Worm (Caenorhabditis elegans) whole organism, L1 larva: ENCODE data around the gene nspc-4.

Experiments used
- aha-1 ChIP-seq: fragments of 150-350 bp; optimal IDR thresholded peaks from 2 replicates; lab custom pipeline; 2014; ENCODE audit warnings: missing biosample characterization, missing genetic modification characterization
- aly-2 ChIP-seq: fragments of 150-350 bp; optimal IDR thresholded peaks from 2 replicates; lab custom pipeline; 2014; ENCODE audit warnings: missing biosample characterization, missing genetic modification characterization
- ama-1 ChIP-seq: fragments of 150-350 bp; optimal IDR thresholded peaks from 2 replicates; lab custom pipeline; 2014
- ceh-82 ChIP-seq, 3 experiments: fragments of 150-350 bp in 1 of 3; sonication (generic microtip) in 2 of 3; optimal IDR thresholded peaks; 2 replicates each; lab custom pipeline; 2014 to 2017; ENCODE audit warnings: missing biosample characterization in 3 of 3, missing genetic modification characterization in 3 of 3
- ceh-90 ChIP-seq: sonication (generic microtip); optimal IDR thresholded peaks from 2 replicates; lab custom pipeline; 2016; ENCODE audit warnings: missing genetic modification characterization, missing compliant biosample characterization
- ces-1 ChIP-seq: fragments of 150-350 bp; optimal IDR thresholded peaks from 2 replicates; lab custom pipeline; 2014; ENCODE audit warnings: missing biosample characterization, missing genetic modification reagents, missing genetic modification characterization
- dpl-1 ChIP-seq, 3 experiments: fragments of 150-350 bp in 2 of 3; sonication (generic microtip) in 1 of 3; optimal IDR thresholded peaks; 2 replicates each; lab custom pipeline; 2014 to 2017; ENCODE audit warnings: missing biosample characterization in 3 of 3, missing genetic modification characterization in 3 of 3, missing genetic modification reagents in 3 of 3
- efl-1 ChIP-seq, 4 experiments: fragments of 150-350 bp; optimal IDR thresholded peaks in 3 of 4; peaks in 1 of 4; 1 replicate in 1 of 4; 2 replicates in 3 of 4; lab custom pipeline; 2014; ENCODE audit warnings: missing biosample characterization in 2 of 4, missing genetic modification characterization in 2 of 4, missing genetic modification reagents in 2 of 4
- efl-3 ChIP-seq: fragments of 200-800 bp; sonication (Bioruptor generic); optimal IDR thresholded peaks from 2 replicates; lab custom pipeline; 2018; ENCODE audit warnings: mild to moderate bottlenecking, missing genetic modification characterization, missing compliant biosample characterization
- egl-13 ChIP-seq: sonication (generic microtip); optimal IDR thresholded peaks from 2 replicates; lab custom pipeline; 2016; ENCODE audit warnings: missing genotype, missing genetic modification reagents, missing genetic modification characterization, missing compliant biosample characterization
- egl-27 ChIP-seq, 2 experiments: fragments of 150-350 bp in 1 of 2; sonication (generic microtip); optimal IDR thresholded peaks; 3 replicates each; lab custom pipeline; 2017 to 2018; ENCODE audit warnings: missing biosample characterization in 2 of 2, missing genetic modification characterization in 2 of 2, missing genetic modification reagents in 2 of 2
- elt-3 ChIP-seq, 6 experiments: fragments of 150-350 bp in 1 of 6; sonication (generic microtip); optimal IDR thresholded peaks; 2 replicates each; lab custom pipeline; 2017 to 2018; ENCODE audit warnings: missing biosample characterization in 6 of 6, missing genetic modification characterization in 6 of 6, inconsistent platforms in 1 of 6
- fkh-10 ChIP-seq: sonication (generic microtip); optimal IDR thresholded peaks from 2 replicates; lab custom pipeline; 2017; ENCODE audit warnings: missing biosample characterization, missing genetic modification reagents, missing genetic modification characterization
- fkh-8 ChIP-seq: sonication (generic microtip); optimal IDR thresholded peaks from 2 replicates; lab custom pipeline; 2016; ENCODE audit warnings: mild to moderate bottlenecking, missing genetic modification characterization, missing compliant biosample characterization
- fos-1 ChIP-seq: fragments of 150-350 bp; optimal IDR thresholded peaks from 2 replicates; lab custom pipeline; 2014; ENCODE audit warnings: missing biosample characterization, missing genetic modification characterization
- hlh-4 ChIP-seq: sonication (generic microtip); optimal IDR thresholded peaks from 2 replicates; lab custom pipeline; 2016; ENCODE audit warnings: mild to moderate bottlenecking, missing genetic modification characterization, missing compliant biosample characterization
- isw-1 ChIP-seq: fragments of 200-800 bp; sonication (Bioruptor generic); IDR thresholded peaks from 2 replicates; pipeline ENCODE4 v1.3.6; 2022; ENCODE audit warnings: missing genetic modification characterization, missing compliant biosample characterization
- lin-13 ChIP-seq: fragments of 150-350 bp; optimal IDR thresholded peaks from 2 replicates; lab custom pipeline; 2014; ENCODE audit warnings: missing biosample characterization, missing genetic modification reagents, missing genetic modification characterization
- lin-14 ChIP-seq: fragments of 200-800 bp; sonication (Bioruptor generic); optimal IDR thresholded peaks from 2 replicates; lab custom pipeline; 2018; ENCODE audit warnings: mild to moderate bottlenecking, missing genetic modification characterization, moderate library complexity, missing compliant biosample characterization
- lin-15B ChIP-seq: fragments of 150-350 bp; sonication (generic microtip); optimal IDR thresholded peaks from 3 replicates; lab custom pipeline; 2014; ENCODE audit warnings: missing biosample characterization, missing genetic modification characterization
- lin-35 ChIP-seq, 2 experiments: fragments of 150-350 bp; optimal IDR thresholded peaks; 2 replicates each; lab custom pipeline; 2014; ENCODE audit warnings: missing biosample characterization in 2 of 2, missing genetic modification characterization in 2 of 2, missing genetic modification reagents in 2 of 2
- lir-3 ChIP-seq: sonication (generic microtip); optimal IDR thresholded peaks from 2 replicates; lab custom pipeline; 2016; ENCODE audit warnings: mild to moderate bottlenecking, missing genetic modification characterization, moderate library complexity, missing compliant biosample characterization; ENCODE audit not compliant: poor library complexity
- mab-9 ChIP-seq: fragments of 200-800 bp; sonication (Bioruptor generic); IDR thresholded peaks from 2 replicates; pipeline ENCODE4 v1.3.6; 2022; ENCODE audit warnings: missing genetic modification reagents, missing genetic modification characterization, missing compliant biosample characterization
- mdl-1 ChIP-seq, 2 experiments: fragments of 150-350 bp; optimal IDR thresholded peaks; 2 replicates each; lab custom pipeline; 2014 to 2017; ENCODE audit warnings: missing biosample characterization in 2 of 2, missing genetic modification characterization in 2 of 2, inconsistent platforms in 1 of 2
- mef-2 ChIP-seq: fragments of 150-350 bp; optimal IDR thresholded peaks from 2 replicates; lab custom pipeline; 2014; ENCODE audit warnings: missing biosample characterization, missing genetic modification characterization
- mep-1 ChIP-seq: fragments of 150-350 bp; optimal IDR thresholded peaks from 2 replicates; lab custom pipeline; 2014; ENCODE audit warnings: missing biosample characterization, missing genetic modification characterization
- nhr-11 ChIP-seq: fragments of 150-350 bp; optimal IDR thresholded peaks from 2 replicates; lab custom pipeline; 2014; ENCODE audit warnings: missing biosample characterization, missing genetic modification characterization
- nhr-19 ChIP-seq: fragments of 200-800 bp; sonication (Bioruptor generic); conservative IDR thresholded peaks from 2 replicates; pipeline ENCODE4 v1.3.6; 2022; ENCODE audit warnings: missing genetic modification characterization, missing compliant biosample characterization
- nhr-20 ChIP-seq: sonication (generic microtip); optimal IDR thresholded peaks from 2 replicates; lab custom pipeline; 2016; ENCODE audit warnings: mild to moderate bottlenecking, missing genetic modification characterization, missing compliant biosample characterization
- nhr-237 ChIP-seq: fragments of 150-350 bp; optimal IDR thresholded peaks from 2 replicates; lab custom pipeline; 2014; ENCODE audit warnings: missing biosample characterization, missing genetic modification characterization
- nhr-28 ChIP-seq: fragments of 150-350 bp; optimal IDR thresholded peaks from 2 replicates; lab custom pipeline; 2014; ENCODE audit warnings: missing biosample characterization, missing genetic modification characterization
- nhr-71 ChIP-seq: sonication (generic microtip); optimal IDR thresholded peaks from 2 replicates; lab custom pipeline; 2016; ENCODE audit warnings: mild to moderate bottlenecking, missing genetic modification characterization, moderate library complexity, missing compliant biosample characterization
- nhr-76 ChIP-seq: sonication (generic microtip); optimal IDR thresholded peaks from 2 replicates; lab custom pipeline; 2017; ENCODE audit warnings: missing biosample characterization, missing genetic modification characterization
- nhr-84 ChIP-seq: sonication (generic microtip); optimal IDR thresholded peaks from 2 replicates; lab custom pipeline; 2017; ENCODE audit warnings: missing biosample characterization, missing genetic modification characterization
- nhr-85 ChIP-seq: sonication (generic microtip); peaks from one replicate; lab custom pipeline; 2016; ENCODE audit warnings: missing genetic modification characterization, inconsistent platforms, missing compliant biosample characterization
- pag-3 ChIP-seq: sonication (generic microtip); optimal IDR thresholded peaks from 2 replicates; lab custom pipeline; 2017; ENCODE audit warnings: missing genetic modification characterization, mild to moderate bottlenecking, missing compliant biosample characterization, antibody characterized with exemption, borderline replicate concordance; ENCODE audit not compliant: insufficient read depth
- pqm-1 ChIP-seq: sonication (generic microtip); optimal IDR thresholded peaks from 3 replicates; lab custom pipeline; 2017; ENCODE audit warnings: missing biosample characterization, missing genetic modification characterization
- skn-1 ChIP-seq: fragments of 150-350 bp; optimal IDR thresholded peaks from 2 replicates; lab custom pipeline; 2014; ENCODE audit warnings: missing biosample characterization, missing genetic modification characterization
- snpc-4 ChIP-seq: fragments of 150-350 bp; optimal IDR thresholded peaks from 2 replicates; lab custom pipeline; 2014; ENCODE audit warnings: missing biosample characterization, missing genetic modification characterization
- snu-23 ChIP-seq: sonication (generic microtip); optimal IDR thresholded peaks from 2 replicates; lab custom pipeline; 2016; ENCODE audit warnings: missing genetic modification characterization, missing compliant biosample characterization
- sptf-1 ChIP-seq: fragments of 150-350 bp; optimal IDR thresholded peaks from 2 replicates; lab custom pipeline; 2014; ENCODE audit warnings: missing biosample characterization, missing genetic modification characterization
- sup-37 ChIP-seq: fragments of 200-800 bp; sonication (Bioruptor generic); optimal IDR thresholded peaks from 2 replicates; lab custom pipeline; 2018; ENCODE audit warnings: mild to moderate bottlenecking, missing genetic modification characterization, missing compliant biosample characterization
- swsn-7 ChIP-seq: sonication (generic microtip); optimal IDR thresholded peaks from 2 replicates; lab custom pipeline; 2016; ENCODE audit warnings: missing genetic modification characterization, missing compliant biosample characterization
- tbx-2 ChIP-seq: sonication (generic microtip); optimal IDR thresholded peaks from 2 replicates; lab custom pipeline; 2016; ENCODE audit warnings: missing genetic modification characterization, missing compliant biosample characterization
- tlp-1 ChIP-seq: fragments of 150-350 bp; optimal IDR thresholded peaks from 2 replicates; lab custom pipeline; 2014; ENCODE audit warnings: missing biosample characterization, missing genetic modification characterization
- unc-130 ChIP-seq: fragments of 150-350 bp; optimal IDR thresholded peaks from 2 replicates; lab custom pipeline; 2017; ENCODE audit warnings: missing biosample characterization, missing genetic modification characterization, inconsistent platforms
- unc-30 ChIP-seq: sonication (generic microtip); optimal IDR thresholded peaks from 2 replicates; lab custom pipeline; 2017; ENCODE audit warnings: missing biosample characterization, missing genetic modification characterization
- unc-62 ChIP-seq: fragments of 150-350 bp; optimal IDR thresholded peaks from 2 replicates; lab custom pipeline; 2014; ENCODE audit warnings: missing biosample characterization, missing genetic modification reagents, missing genetic modification characterization
- unc-98 ChIP-seq: fragments of 200-800 bp; sonication (Bioruptor generic); IDR thresholded peaks from 2 replicates; pipeline ENCODE4 v1.3.6; 2022; ENCODE audit warnings: missing genetic modification characterization, missing compliant biosample characterization
- vab-15 ChIP-seq: sonication (generic microtip); optimal IDR thresholded peaks from 2 replicates; lab custom pipeline; 2017; ENCODE audit warnings: missing genotype, mild to moderate bottlenecking, missing genetic modification characterization, missing compliant biosample characterization
- zag-1 ChIP-seq: fragments of 150-350 bp; optimal IDR thresholded peaks from 2 replicates; lab custom pipeline; 2014; ENCODE audit warnings: missing biosample characterization, missing genetic modification characterization
- zip-4 ChIP-seq: fragments of 200-800 bp; sonication (Bioruptor generic); optimal IDR thresholded peaks from 2 replicates; lab custom pipeline; 2018; ENCODE audit warnings: mild to moderate bottlenecking, missing genetic modification characterization, moderate library complexity, missing compliant biosample characterization
- ztf-11 ChIP-seq, 2 experiments: sonication (generic microtip); optimal IDR thresholded peaks; 2 replicates each; lab custom pipeline; 2016 to 2017; ENCODE audit warnings: missing genetic modification characterization in 2 of 2, missing biosample characterization in 1 of 2, missing compliant biosample characterization in 1 of 2

The nspc-4 gene

ce11 chrX:8545971-8546442, 7.8 kb upstream of the nspc-4 start, which contains the start of gene sdha-1 (continued):
- peak; percentile 94 for TF ChIP-seq nhr-20
- TF ChIP-seq unc-30 (tag; lab: Kevin White, UChicago) = no peak
- no peak for TF ChIP-seq ces-1 (GFP tag; lab: Kevin White, UChicago)
- no peak for TF ChIP-seq nhr-84 (tag; lab: Kevin White, UChicago)
- TF ChIP-seq vab-15 (tag; lab: Kevin White, UChicago) = no peak
- peak; percentile 59 for TF ChIP-seq fkh-10 (GFP tag; lab: Kevin White, UChicago)
- no peak; the same call in 1 of the 2 replicates for TF ChIP-seq mab-9 (GFP tag; lab: Robert Waterston, UW)
- TF ChIP-seq ceh-90 = no peak
- peak; percentile 66 to 82 (median 79) for TF ChIP-seq dpl-1 (GFP tag; optimal IDR thresholded peaks at IDR 0.05; lab: Kevin White, UChicago)
- peak; percentile 89 for TF ChIP-seq tbx-2 (tag; lab: Kevin White, UChicago)
- TF ChIP-seq efl-1 (optimal IDR thresholded peaks at IDR 0.05; lab: Kevin White, UChicago) = peak; percentile 70 to 72
- peak; percentile 69 to 96 for TF ChIP-seq efl-1 (GFP tag; optimal IDR thresholded peaks at IDR 0.05 in 1 of 2; lab: Kevin White, UChicago)
- peak; percentile 59 for TF ChIP-seq aly-2 (tag; lab: Kevin White, UChicago)
- TF ChIP-seq swsn-7 = peak; percentile 93
- TF ChIP-seq snu-23 (GFP tag; lab: Kevin White, UChicago) = peak; percentile 96
- peak; percentile 98 for TF ChIP-seq nhr-19 (GFP tag; lab: Robert Waterston, UW)
- TF ChIP-seq hlh-4 = no peak
- TF ChIP-seq nhr-11 (tag; lab: Kevin White, UChicago) = no peak
- peak; percentile 83 for TF ChIP-seq unc-130
- TF ChIP-seq lin-14 (GFP tag; lab: Kevin White, UChicago) = peak; percentile 97
- peak; percentile 77 to 91 for TF ChIP-seq lin-35 (GFP tag; optimal IDR thresholded peaks at IDR 0.05; lab: Kevin White, UChicago)
- peak; percentile 93 for TF ChIP-seq nhr-85 (tag; lab: Kevin White, UChicago)
- peak; percentile 88 for TF ChIP-seq aha-1 (tag; lab: Kevin White, UChicago)
- no peak for TF ChIP-seq sptf-1
- no peak for TF ChIP-seq nhr-28 (tag; lab: Kevin White, UChicago)
- peak in 3 of 6 experiments; percentile 42 to 87 (median 63) for TF ChIP-seq elt-3 (tag; optimal IDR thresholded peaks at IDR 0.05; lab: Kevin White, UChicago)
- no peak for TF ChIP-seq pqm-1
- peak; percentile 41 for TF ChIP-seq nhr-237 (tag; lab: Kevin White, UChicago)
- TF ChIP-seq efl-3 = no peak
- no peak for TF ChIP-seq zag-1 (tag; lab: Kevin White, UChicago)
- TF ChIP-seq mdl-1 (tag; optimal IDR thresholded peaks at IDR 0.05; lab: Kevin White, UChicago) = peak in 1 of 2 experiments; percentile 94
- TF ChIP-seq fkh-8 (tag; lab: Kevin White, UChicago) = peak; percentile 87
- TF ChIP-seq ztf-11 (tag; optimal IDR thresholded peaks at IDR 0.05; lab: Kevin White, UChicago) = peak in 1 of 2 experiments; percentile 62
- TF ChIP-seq pag-3 = peak; percentile 56
- peak; percentile 70 for TF ChIP-seq lin-13
- no peak for TF ChIP-seq tlp-1 (tag; lab: Kevin White, UChicago)
- TF ChIP-seq unc-62 = no peak
- peak; percentile 79 for TF ChIP-seq skn-1 (tag; lab: Kevin White, UChicago)
- no peak for TF ChIP-seq ama-1
- peak; percentile 70 for TF ChIP-seq lin-15B (tag; lab: Kevin White, UChicago)
- TF ChIP-seq egl-13 (tag; lab: Kevin White, UChicago) = peak; percentile 74
- peak; percentile 96 for TF ChIP-seq mep-1
- TF ChIP-seq ceh-82 (tag; optimal IDR thresholded peaks at IDR 0.05; lab: Kevin White, UChicago) = peak; percentile 81 to 87 (median 86)
- TF ChIP-seq zip-4 (GFP tag; lab: Kevin White, UChicago) = peak; percentile 53
- peak; percentile 62 for TF ChIP-seq lir-3 (tag; lab: Kevin White, UChicago)
- peak; percentile 65 for TF ChIP-seq fos-1
- no peak for TF ChIP-seq egl-27 (tag; optimal IDR thresholded peaks at IDR 0.05; lab: Kevin White, UChicago)
- no peak for TF ChIP-seq unc-98 (GFP tag; lab: Robert Waterston, UW)
- TF ChIP-seq nhr-76 (tag; lab: Kevin White, UChicago) = no peak
- TF ChIP-seq isw-1 (GFP tag; lab: Robert Waterston, UW) = peak; percentile 57
- no peak for TF ChIP-seq sup-37 (GFP tag; lab: Kevin White, UChicago)
- TF ChIP-seq snpc-4 (tag; lab: Kevin White, UChicago) = peak; percentile 63
- TF ChIP-seq mef-2 = peak; percentile 65
- TF ChIP-seq nhr-71 = peak; percentile 94
